Fruit fly (Drosophila melanogaster) whole organism, pupa: ENCODE data around the gene CG32249.

Experiments used
- CG10348 ChIP-seq: fragments of 200-800 bp; sonication (Bioruptor generic); IDR thresholded peaks from 2 replicates; pipeline ENCODE4 v1.3.6; 2022; ENCODE audit warnings: missing biosample characterization, missing genetic modification characterization
- CG12605 ChIP-seq: fragments of 200-800 bp; sonication (Bioruptor generic); IDR thresholded peaks from 2 replicates; pipeline ENCODE4 v1.3.6; 2022; ENCODE audit warnings: missing biosample characterization, missing genetic modification characterization
- CG13204 ChIP-seq: fragments of 200-800 bp; sonication (Bioruptor generic); optimal IDR thresholded peaks from 2 replicates; lab custom pipeline; 2018; ENCODE audit warnings: missing biosample characterization, mild to moderate bottlenecking, missing genetic modification characterization, moderate library complexity
- CG14655 ChIP-seq: fragments of 200-800 bp; sonication (Bioruptor generic); optimal IDR thresholded peaks from 3 replicates; lab custom pipeline; 2017; ENCODE audit warnings: mild to moderate bottlenecking, missing biosample characterization, missing genetic modification reagents, missing genetic modification characterization
- CG15710 ChIP-seq: fragments of 200-800 bp; sonication (Bioruptor generic); optimal IDR thresholded peaks from 2 replicates; lab custom pipeline; 2018; ENCODE audit warnings: missing biosample characterization, mild to moderate bottlenecking, missing genetic modification characterization, moderate library complexity
- CG17806 ChIP-seq: fragments of 200-800 bp; sonication (Bioruptor generic); optimal IDR thresholded peaks from 2 replicates; lab custom pipeline; 2018; ENCODE audit warnings: missing biosample characterization, mild to moderate bottlenecking, missing genetic modification characterization, moderate library complexity
- CG32121 ChIP-seq: fragments of 200-800 bp; sonication (Bioruptor generic); IDR thresholded peaks from 2 replicates; pipeline ENCODE4 v1.3.6; 2022; ENCODE audit warnings: missing biosample characterization, missing genetic modification characterization
- CG34367 ChIP-seq: fragments of 200-800 bp; sonication (Bioruptor generic); optimal IDR thresholded peaks from 2 replicates; lab custom pipeline; 2018; ENCODE audit warnings: missing biosample characterization, mild to moderate bottlenecking, missing genetic modification characterization
- CG4496 ChIP-seq: fragments of 200-800 bp; sonication (Bioruptor generic); IDR thresholded peaks from 3 replicates; pipeline ENCODE4 v1.3.6; 2022; ENCODE audit warnings: missing biosample characterization, missing genetic modification characterization
- CG8301 ChIP-seq: fragments of 200-800 bp; sonication (Bioruptor generic); optimal IDR thresholded peaks from 2 replicates; lab custom pipeline; 2018; ENCODE audit warnings: missing biosample characterization, mild to moderate bottlenecking, missing genetic modification characterization
- CG9948 ChIP-seq: fragments of 200-800 bp; sonication (Bioruptor generic); optimal IDR thresholded peaks from 2 replicates; lab custom pipeline; 2018; ENCODE audit warnings: missing biosample characterization, mild to moderate bottlenecking, missing genetic modification characterization, moderate library complexity
- D1 ChIP-seq: fragments of 200-800 bp; sonication (Bioruptor generic); optimal IDR thresholded peaks from 2 replicates; lab custom pipeline; 2018; ENCODE audit warnings: missing biosample characterization, mild to moderate bottlenecking, missing genetic modification characterization, moderate library complexity
- EcR ChIP-seq: fragments of 200-800 bp; sonication (Bioruptor generic); optimal IDR thresholded peaks from 3 replicates; lab custom pipeline; 2019; ENCODE audit warnings: missing biosample characterization, missing genetic modification characterization, mild to moderate bottlenecking, moderate library complexity, missing genetic modification reagents
- Ets98B ChIP-seq: fragments of 200-800 bp; sonication (Bioruptor generic); IDR thresholded peaks from 2 replicates; pipeline ENCODE4 v1.3.6; 2022; ENCODE audit warnings: missing biosample characterization, missing genetic modification characterization
- Pif1A ChIP-seq: fragments of 200-800 bp; sonication (Bioruptor generic); optimal IDR thresholded peaks from 3 replicates; lab custom pipeline; 2016; ENCODE audit warnings: missing biosample characterization, missing genetic modification characterization
- Pif1B ChIP-seq: fragments of 200-800 bp; sonication (Bioruptor generic); optimal IDR thresholded peaks from 3 replicates; lab custom pipeline; 2016; ENCODE audit warnings: missing biosample characterization, missing genetic modification characterization
- Snoo ChIP-seq: fragments of 200-800 bp; sonication (Bioruptor generic); optimal IDR thresholded peaks from 3 replicates; lab custom pipeline; 2017; ENCODE audit warnings: missing biosample characterization, mild to moderate bottlenecking, missing genetic modification characterization, inconsistent platforms
- fd96Ca ChIP-seq: fragments of 200-800 bp; sonication (Bioruptor generic); IDR thresholded peaks from 3 replicates; pipeline ENCODE4 v1.3.6; 2022; ENCODE audit warnings: missing biosample characterization, missing genetic modification characterization
- gl ChIP-seq: fragments of 200-800 bp; sonication (Bioruptor generic); optimal IDR thresholded peaks from 2 replicates; lab custom pipeline; 2018; ENCODE audit warnings: missing biosample characterization, mild to moderate bottlenecking, missing genetic modification characterization
- rn ChIP-seq: fragments of 200-800 bp; sonication (Bioruptor generic); IDR thresholded peaks from 2 replicates; pipeline ENCODE4 v1.3.6; 2022; ENCODE audit warnings: missing biosample characterization, missing genetic modification characterization

The CG32249 gene

DNA sequence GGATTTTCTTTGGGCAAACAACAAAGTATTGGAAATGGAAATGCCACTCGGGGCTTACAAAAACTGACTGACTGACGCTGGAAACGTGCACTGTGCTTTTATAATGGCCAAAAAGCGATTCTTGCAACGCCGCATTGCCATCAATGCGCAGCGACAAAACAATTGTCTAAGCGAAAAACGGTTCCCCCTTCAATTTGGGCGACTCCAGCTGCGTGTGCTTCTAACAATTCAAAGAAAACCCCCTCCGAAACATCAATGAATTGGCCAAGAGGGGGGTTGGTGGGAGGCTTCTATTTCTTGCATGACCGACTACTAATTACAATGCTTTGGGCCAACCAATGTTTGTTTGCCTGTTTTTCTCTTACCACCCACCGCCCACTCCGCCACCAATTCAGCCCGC, 27.9 kb downstream of the CG32249 start, which contains the start of gene CG13721:
Gene CG13721 (minus strand): TSS at position 101 of the 400 bp plus-strand sequence.
- TF ChIP-seq CG8301 (tag; lab: Kevin White, UChicago) (no peak), EcR (GFP tag; lab: Kevin White, UChicago) (no peak), CG13204 (GFP tag; lab: Kevin White, UChicago) (no peak), CG14655 (GFP tag; lab: Kevin White, UChicago) (no peak), rn (GFP tag; lab: Robert Waterston, UW) (no peak), CG12605 (GFP tag; lab: Robert Waterston, UW) (no peak), CG15710 (tag; lab: Kevin White, UChicago) (no peak), D1 (tag; lab: Kevin White, UChicago) (no peak), Pif1A (GFP tag; lab: Kevin White, UChicago) (no peak), CG10348 (GFP tag; lab: Robert Waterston, UW) (no peak), Pif1B (no peak), Ets98B (GFP tag; lab: Robert Waterston, UW) (no peak), CG34367 (tag; lab: Kevin White, UChicago) (no peak), Snoo (tag; lab: Kevin White, UChicago) (no peak), CG32121 (no peak), gl (tag; lab: Kevin White, UChicago) (no peak), CG9948 (no peak)

DNA sequence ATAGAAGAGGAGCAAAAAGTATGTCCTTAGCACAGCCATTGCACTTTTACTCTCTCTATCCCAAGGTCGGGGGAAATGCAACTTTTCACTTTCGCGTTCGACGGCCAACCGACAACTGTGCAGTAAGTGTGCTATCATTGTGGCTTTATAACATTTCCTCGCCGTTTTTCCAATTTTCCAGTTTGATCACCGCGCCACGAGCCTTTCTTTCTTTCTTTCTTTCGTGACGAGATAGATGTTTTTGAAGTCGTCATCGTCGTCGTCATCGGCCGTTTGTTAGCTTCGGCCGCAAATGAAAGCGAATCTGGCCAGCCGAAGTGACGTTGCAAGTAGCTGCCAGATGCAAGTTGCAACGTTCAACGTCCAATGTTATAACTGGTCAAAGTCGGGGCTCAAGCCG, 30.6 kb downstream of the CG32249 start, which contains the start of gene CG13720:
Gene CG13720 (minus strand): TSS at position 101 of the 400 bp plus-strand sequence.
- TF ChIP-seq CG14655 (GFP tag; lab: Kevin White, UChicago) (peak; percentile 25), CG15710 (tag; lab: Kevin White, UChicago) (no peak), Ets98B (GFP tag; lab: Robert Waterston, UW) (no peak)

- TF ChIP-seq rn (GFP tag; lab: Robert Waterston, UW) (no peak), Pif1A (GFP tag; lab: Kevin White, UChicago) (no peak), CG15710 (tag; lab: Kevin White, UChicago) (no peak), CG12605 (GFP tag; lab: Robert Waterston, UW) (no peak), gl (tag; lab: Kevin White, UChicago) (no peak), CG17806 (tag; lab: Kevin White, UChicago) (no peak), CG13204 (GFP tag; lab: Kevin White, UChicago) (no peak), CG34367 (tag; lab: Kevin White, UChicago) (no peak), Snoo (tag; lab: Kevin White, UChicago) (no peak), CG32121 (no peak), EcR (GFP tag; lab: Kevin White, UChicago) (no peak), CG4496 (GFP tag; lab: Robert Waterston, UW) (no peak), Ets98B (GFP tag; lab: Robert Waterston, UW) (no peak), D1 (tag; lab: Kevin White, UChicago) (no peak)
These were observed 31.6 kb downstream of the CG32249 start for dm6 chr3L:4501406-4501805.

dm6 chr3L:4507846-4508245, 38.0 kb downstream of the CG32249 start:
- no peak for TF ChIP-seq CG15710 (tag; lab: Kevin White, UChicago)
- no peak for TF ChIP-seq fd96Ca
- TF ChIP-seq D1 (tag; lab: Kevin White, UChicago), result no peak
- TF ChIP-seq, all 21 proteins: peak for 0

DNA sequence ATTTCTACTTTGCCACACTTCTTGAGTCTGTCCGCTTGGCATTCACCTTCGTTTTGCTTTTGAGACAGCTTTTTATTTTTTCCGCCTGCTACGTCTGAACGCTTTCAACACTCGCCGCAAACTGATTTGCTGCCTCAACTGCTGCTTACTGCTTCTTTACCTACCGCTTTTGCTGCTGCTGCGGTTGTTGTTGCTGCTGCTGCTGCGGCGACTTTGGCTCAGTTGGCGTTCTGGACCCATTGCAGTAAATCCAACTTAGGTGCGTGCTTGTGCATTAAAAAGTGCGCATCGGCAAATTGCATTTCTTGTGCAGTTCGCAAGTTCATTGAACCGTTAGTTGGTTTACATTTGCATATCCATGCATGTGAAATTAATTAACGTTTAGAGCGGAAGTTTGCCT, 38.5 kb downstream of the CG32249 start, which contains the start of gene NT1:
Gene NT1 (minus strand): TSS at position 127 of the 400 bp plus-strand sequence.
- TF ChIP-seq CG13204 (GFP tag; lab: Kevin White, UChicago), result peak; percentile 60
- TF ChIP-seq D1 (tag; lab: Kevin White, UChicago), result no peak
- no peak for TF ChIP-seq CG10348 (GFP tag; lab: Robert Waterston, UW)
- TF ChIP-seq EcR (GFP tag; lab: Kevin White, UChicago), result peak; percentile 69

DNA sequence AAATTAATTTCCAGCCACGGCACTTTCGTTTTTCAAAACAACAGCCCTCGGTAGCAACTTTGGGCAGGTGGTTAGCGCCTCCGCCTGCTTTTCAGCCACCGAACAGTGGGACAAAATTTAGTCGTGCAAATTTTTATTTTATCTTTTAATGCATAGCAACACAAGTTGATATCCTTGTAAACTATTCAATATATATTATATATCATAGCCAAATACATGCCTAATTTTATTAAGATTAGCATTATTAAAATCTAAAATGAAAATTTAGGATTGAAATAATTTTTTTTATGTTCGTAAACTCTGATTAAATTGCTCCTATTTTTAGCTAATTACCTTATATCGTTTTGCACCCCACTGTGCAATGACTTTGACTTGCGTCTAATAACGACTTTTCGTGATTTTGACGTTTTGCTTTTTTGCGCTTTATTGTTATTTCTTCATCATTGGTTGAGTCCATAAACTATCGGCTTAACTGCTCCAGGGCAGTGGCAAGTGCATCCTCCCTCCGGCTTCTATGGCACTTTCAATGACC, 39.2 kb downstream of the CG32249 start:
- TF ChIP-seq Snoo (tag; lab: Kevin White, UChicago) (no peak), CG32121 (no peak), CG4496 (GFP tag; lab: Robert Waterston, UW) (no peak), Pif1A (GFP tag; lab: Kevin White, UChicago) (peak; percentile 3), Pif1B (peak; percentile 10), CG9948 (peak; percentile 1), rn (GFP tag; lab: Robert Waterston, UW) (no peak), fd96Ca (no peak)
- TF ChIP-seq, all 21 proteins: peak for 3

dm6 chr3L:4510317-4510716, 40.5 kb downstream of the CG32249 start:
- TF ChIP-seq CG13204 (GFP tag; lab: Kevin White, UChicago) (no peak), CG8301 (tag; lab: Kevin White, UChicago) (no peak), gl (tag; lab: Kevin White, UChicago) (no peak), CG32121 (no peak), CG12605 (GFP tag; lab: Robert Waterston, UW) (no peak), rn (GFP tag; lab: Robert Waterston, UW) (no peak), fd96Ca (no peak), CG34367 (tag; lab: Kevin White, UChicago) (no peak), CG4496 (GFP tag; lab: Robert Waterston, UW) (no peak), CG15710 (tag; lab: Kevin White, UChicago) (no peak), Pif1B (no peak)
